Fruit fly (Drosophila melanogaster) whole organism, embryonic: ENCODE data around the gene CG8042.
A peak's percentile ranks its signal among the peaks of the same experiment; 100 is the strongest.

ENCODE experiments used
- Awh ChIP-seq: fragments of 200-800 bp; sonication (Bioruptor generic); IDR thresholded peaks from 2 replicates; pipeline ENCODE4, ENCODE4 v1.3.6; 2022; ENCODE audit warnings: missing biosample characterization, missing genetic modification characterization
- B-H2 ChIP-seq: fragments of 200-800 bp; sonication (Bioruptor generic); optimal IDR thresholded peaks from 2 replicates; lab custom pipeline; 2018; ENCODE audit warnings: missing biosample characterization, mild to moderate bottlenecking, missing genetic modification characterization
- Bgb ChIP-seq: fragments of 200-800 bp; sonication (Bioruptor generic); IDR thresholded peaks from 2 replicates; pipeline ENCODE4 v1.3.6; 2022; ENCODE audit warnings: missing biosample characterization, missing genetic modification characterization; ENCODE audit not compliant: partially characterized antibody
- CG1024 ChIP-seq: fragments of 200-800 bp; sonication (Bioruptor generic); IDR thresholded peaks from 2 replicates; pipeline ENCODE4 v1.3.6; 2022; ENCODE audit warnings: missing biosample characterization, missing genetic modification characterization
- CG11695 ChIP-seq: fragments of 200-800 bp; sonication (Bioruptor generic); IDR thresholded peaks from 3 replicates; pipeline ENCODE4 v1.3.6; 2022; ENCODE audit warnings: missing biosample characterization, missing genetic modification characterization
- CG12104 ChIP-seq: fragments of 200-800 bp; sonication (Bioruptor generic); optimal IDR thresholded peaks from 3 replicates; lab custom pipeline; 2016; ENCODE audit warnings: missing biosample characterization, missing genetic modification characterization
- CG14014 ChIP-seq: fragments of 200-800 bp; sonication (Bioruptor generic); IDR thresholded peaks from 2 replicates; pipeline ENCODE4 v1.3.6; 2022; ENCODE audit warnings: missing biosample characterization, missing genetic modification characterization
- CG17359 ChIP-seq: fragments of 200-800 bp; sonication (Bioruptor generic); optimal IDR thresholded peaks from 3 replicates; lab custom pipeline; 2018; ENCODE audit warnings: missing biosample characterization, mild to moderate bottlenecking, missing genetic modification characterization, moderate library complexity
- CG18476 ChIP-seq: fragments of 200-800 bp; sonication (Bioruptor generic); optimal IDR thresholded peaks from 2 replicates; lab custom pipeline; 2016; ENCODE audit warnings: missing biosample characterization, mild to moderate bottlenecking, missing genetic modification characterization
- CG3281 ChIP-seq: fragments of 200-800 bp; sonication (Bioruptor generic); optimal IDR thresholded peaks from 3 replicates; lab custom pipeline; 2017; ENCODE audit warnings: missing biosample characterization, mild to moderate bottlenecking, missing genetic modification characterization
- CG4820 ChIP-seq: fragments of 200-800 bp; sonication (Bioruptor generic); optimal IDR thresholded peaks from 3 replicates; lab custom pipeline; 2016; ENCODE audit warnings: missing biosample characterization, missing genetic modification characterization
- CG5953 ChIP-seq: fragments of 200-800 bp; sonication (Bioruptor generic); IDR thresholded peaks from 2 replicates; pipeline ENCODE4 v1.3.6; 2022; ENCODE audit warnings: missing biosample characterization, missing genetic modification characterization
- CG6689 ChIP-seq: fragments of 200-800 bp; sonication (Bioruptor generic); IDR thresholded peaks from 2 replicates; pipeline ENCODE4 v1.3.6; 2022; ENCODE audit warnings: missing biosample characterization, missing genetic modification characterization
- CG6791 ChIP-seq: fragments of 200-800 bp; sonication (Bioruptor generic); IDR thresholded peaks from 3 replicates; pipeline ENCODE4 v1.3.6; 2022; ENCODE audit warnings: missing biosample characterization, missing genetic modification characterization; ENCODE audit not compliant: partially characterized antibody
- CG7987 ChIP-seq: fragments of 200-800 bp; sonication (Bioruptor generic); optimal IDR thresholded peaks from 2 replicates; lab custom pipeline; 2018; ENCODE audit warnings: missing biosample characterization, mild to moderate bottlenecking, missing genetic modification characterization, moderate library complexity
- CG8290 ChIP-seq, 3 experiments: fragments of 200-800 bp; sonication (Bioruptor generic); optimal IDR thresholded peaks; 2 replicates each; lab custom pipeline; 2016 to 2019; ENCODE audit warnings: missing biosample characterization in 3 of 3, missing genetic modification characterization in 3 of 3, mild to moderate bottlenecking in 2 of 3, moderate library complexity in 1 of 3
- CG9817 ChIP-seq: fragments of 200-800 bp; sonication (Bioruptor generic); optimal IDR thresholded peaks from 2 replicates; lab custom pipeline; 2018; ENCODE audit warnings: missing biosample characterization, mild to moderate bottlenecking, missing genetic modification characterization, moderate library complexity
- CG9932 ChIP-seq: fragments of 200-800 bp; sonication (Bioruptor generic); IDR thresholded peaks from 2 replicates; pipeline ENCODE4 v1.3.6; 2022; ENCODE audit warnings: missing biosample characterization, missing genetic modification characterization
- D19A ChIP-seq: fragments of 200-800 bp; optimal IDR thresholded peaks from 3 replicates; lab custom pipeline; 2019; ENCODE audit warnings: missing biosample characterization, mild to moderate bottlenecking, missing genetic modification characterization, moderate library complexity
- Deaf1 ChIP-seq: fragments of 200-800 bp; optimal IDR thresholded peaks from 3 replicates; lab custom pipeline; 2019; ENCODE audit warnings: missing biosample characterization, mild to moderate bottlenecking, missing genetic modification characterization, moderate library complexity
- Ets97D ChIP-seq: fragments of 200-800 bp; sonication (Bioruptor generic); optimal IDR thresholded peaks from 3 replicates; lab custom pipeline; 2016; ENCODE audit warnings: missing biosample characterization, missing genetic modification characterization
- Gug ChIP-seq: fragments of 200-800 bp; sonication (Bioruptor generic); IDR thresholded peaks from 4 replicates; pipeline ENCODE4 v1.3.6; 2022; ENCODE audit warnings: missing biosample characterization, missing genetic modification characterization
- Hr78 ChIP-seq, 2 experiments: fragments of 200-800 bp in 1 of 2; fragments of >200 bp in 1 of 2; sonication (Bioruptor generic) in 1 of 2; optimal IDR thresholded peaks; 2 replicates each; lab custom pipeline; 2017 to 2019; ENCODE audit warnings: missing biosample characterization in 2 of 2, missing genetic modification characterization in 2 of 2, mild to moderate bottlenecking in 1 of 2, moderate library complexity in 1 of 2
- Hsf ChIP-seq: fragments of 200-800 bp; sonication (Bioruptor generic); optimal IDR thresholded peaks from 3 replicates; lab custom pipeline; 2016; ENCODE audit warnings: missing biosample characterization, missing genetic modification characterization
- MESR4 ChIP-seq: fragments of 200-800 bp; sonication (Bioruptor generic); optimal IDR thresholded peaks from 2 replicates; lab custom pipeline; 2018; ENCODE audit warnings: missing biosample characterization, mild to moderate bottlenecking, missing genetic modification characterization, moderate library complexity
- Nf-YB ChIP-seq: fragments of 200-800 bp; sonication (Bioruptor generic); optimal IDR thresholded peaks from 3 replicates; lab custom pipeline; 2019; ENCODE audit warnings: missing biosample characterization, mild to moderate bottlenecking, missing genetic modification characterization, moderate library complexity
- Oaz ChIP-seq: fragments of 200-800 bp; sonication (Bioruptor generic); IDR thresholded peaks from 2 replicates; pipeline ENCODE4 v1.3.6; 2022; ENCODE audit warnings: missing biosample characterization, missing genetic modification characterization
- Six4 ChIP-seq: fragments of 200-800 bp; sonication (Bioruptor generic); optimal IDR thresholded peaks from 2 replicates; lab custom pipeline; 2016; ENCODE audit warnings: missing biosample characterization, missing genetic modification characterization
- Tbp ChIP-seq: fragments of >200 bp; optimal IDR thresholded peaks from 2 replicates; lab custom pipeline; 2018; ENCODE audit warnings: missing biosample characterization, missing genetic modification characterization
- Xrp1 ChIP-seq: fragments of 200-800 bp; sonication (Bioruptor generic); IDR thresholded peaks from 2 replicates; pipeline ENCODE4 v1.3.6; 2022; ENCODE audit warnings: missing biosample characterization, missing genetic modification characterization
- ase ChIP-seq: fragments of 200-800 bp; sonication (Bioruptor generic); IDR thresholded peaks from 3 replicates; pipeline ENCODE4 v1.3.6; 2022; ENCODE audit warnings: missing biosample characterization, missing genetic modification characterization
- caup ChIP-seq: fragments of 200-800 bp; sonication (Bioruptor generic); optimal IDR thresholded peaks from 3 replicates; lab custom pipeline; 2017; ENCODE audit warnings: missing biosample characterization, mild to moderate bottlenecking, missing genetic modification characterization, moderate library complexity; ENCODE audit not compliant: severe bottlenecking
- chif ChIP-seq, 2 experiments: fragments of 200-800 bp; sonication (Bioruptor generic); optimal IDR thresholded peaks; 3 replicates each; lab custom pipeline; 2016; ENCODE audit warnings: missing biosample characterization in 2 of 2, missing genetic modification characterization in 2 of 2
- corto ChIP-seq: fragments of 200-800 bp; sonication (Bioruptor generic); optimal IDR thresholded peaks from 2 replicates; lab custom pipeline; 2016; ENCODE audit warnings: missing biosample characterization, mild to moderate bottlenecking, missing genetic modification characterization, moderate library complexity
- da ChIP-seq: fragments of 200-800 bp; sonication (Bioruptor generic); optimal IDR thresholded peaks from 2 replicates; lab custom pipeline; 2016; ENCODE audit warnings: missing biosample characterization, missing genetic modification characterization
- dan ChIP-seq: fragments of 200-800 bp; sonication (Bioruptor generic); IDR thresholded peaks from 2 replicates; pipeline ENCODE4 v1.3.6; 2022; ENCODE audit warnings: missing biosample characterization, missing genetic modification characterization
- ems ChIP-seq: fragments of 200-800 bp; sonication (Bioruptor generic); optimal IDR thresholded peaks from 3 replicates; lab custom pipeline; 2016; ENCODE audit warnings: missing biosample characterization, missing genetic modification characterization
- esg ChIP-seq: fragments of 200-800 bp; sonication (Bioruptor generic); conservative IDR thresholded peaks from 2 replicates; pipeline ENCODE4 v1.3.6; 2022; ENCODE audit warnings: missing biosample characterization, missing genetic modification characterization
- eve ChIP-seq, 2 experiments: fragments of >200 bp; optimal IDR thresholded peaks; 2 replicates each; lab custom pipeline; 2017; ENCODE audit warnings: missing biosample characterization in 2 of 2, missing genetic modification characterization in 2 of 2
- gro ChIP-seq: fragments of 200-800 bp; sonication (Bioruptor generic); optimal IDR thresholded peaks from 2 replicates; lab custom pipeline; 2016; ENCODE audit warnings: missing biosample characterization, missing genetic modification characterization
- lmd ChIP-seq: fragments of 200-800 bp; sonication (Bioruptor generic); IDR thresholded peaks from 2 replicates; pipeline ENCODE4 v1.3.6; 2022; ENCODE audit warnings: missing biosample characterization, missing genetic modification characterization
- maf-S ChIP-seq: fragments of 200-800 bp; sonication (Bioruptor generic); optimal IDR thresholded peaks from 2 replicates; lab custom pipeline; 2016; ENCODE audit warnings: missing biosample characterization, missing genetic modification characterization
- nom ChIP-seq: fragments of 200-800 bp; sonication (Bioruptor generic); optimal IDR thresholded peaks from 2 replicates; lab custom pipeline; 2017; ENCODE audit warnings: missing biosample characterization, missing genetic modification characterization, mild to moderate bottlenecking, moderate library complexity, missing genetic modification reagents
- onecut ChIP-seq: fragments of 200-800 bp; sonication (Bioruptor generic); IDR thresholded peaks from 2 replicates; pipeline ENCODE4 v1.3.6; 2022; ENCODE audit warnings: missing biosample characterization, missing genetic modification characterization
- run ChIP-seq: fragments of 200-800 bp; sonication (Bioruptor generic); optimal IDR thresholded peaks from 3 replicates; lab custom pipeline; 2018; ENCODE audit warnings: missing biosample characterization, mild to moderate bottlenecking, missing genetic modification characterization
- seq ChIP-seq: fragments of 200-800 bp; sonication (Bioruptor generic); IDR thresholded peaks from 2 replicates; pipeline ENCODE4 v1.3.6; 2022; ENCODE audit warnings: missing biosample characterization, missing genetic modification characterization
- ssp ChIP-seq: fragments of 200-800 bp; sonication (Bioruptor generic); IDR thresholded peaks from 2 replicates; pipeline ENCODE4 v1.3.6; 2022; ENCODE audit warnings: missing biosample characterization, missing genetic modification characterization
- stc ChIP-seq: fragments of 200-800 bp; sonication (Bioruptor generic); IDR thresholded peaks from 2 replicates; pipeline ENCODE4 v1.3.6; 2022; ENCODE audit warnings: missing biosample characterization, missing genetic modification characterization
- sug ChIP-seq: fragments of 200-800 bp; optimal IDR thresholded peaks from 2 replicates; lab custom pipeline; 2019; ENCODE audit warnings: missing biosample characterization, mild to moderate bottlenecking, missing genetic modification characterization, moderate library complexity
- usp ChIP-seq: fragments of >200 bp; optimal IDR thresholded peaks from 2 replicates; lab custom pipeline; 2017; ENCODE audit warnings: missing biosample characterization, missing genetic modification characterization
- vvl ChIP-seq: fragments of 200-800 bp; sonication (Bioruptor generic); IDR thresholded peaks from 2 replicates; pipeline ENCODE4 v1.3.6; 2022; ENCODE audit warnings: missing biosample characterization, missing genetic modification characterization
- yki ChIP-seq: fragments of >200 bp; optimal IDR thresholded peaks from 3 replicates; lab custom pipeline; 2018

The CG8042 gene

dm6 chr3L:7947880-7948286 is 26.9 kb downstream of the CG8042 start, which contains the start of gene exex (continued):
- no peak for TF ChIP-seq lmd
- 0 out of 2 replicates have a peak, but pooled peaks have one; percentile 26 for TF ChIP-seq Awh (GFP tag; lab: Robert Waterston, UW)
- TF ChIP-seq CG1024 (GFP tag; lab: Robert Waterston, UW) = no peak
- no peak for TF ChIP-seq Gug (GFP tag; lab: Robert Waterston, UW)
- no peak for TF ChIP-seq maf-S (GFP tag; lab: Kevin White, UChicago)
- TF ChIP-seq D19A = no peak
- no peak for TF ChIP-seq usp
- no peak for TF ChIP-seq dan (GFP tag; lab: Robert Waterston, UW)
- no peak for TF ChIP-seq CG4820 (GFP tag; lab: Kevin White, UChicago)
- no peak for TF ChIP-seq nom (GFP tag; lab: Kevin White, UChicago)
- no peak for TF ChIP-seq Tbp (GFP tag; lab: Kevin White, UChicago)
- TF ChIP-seq CG7987 (GFP tag; lab: Kevin White, UChicago) = no peak
- TF ChIP-seq CG12104 (GFP tag; lab: Kevin White, UChicago) = no peak
- TF ChIP-seq CG5953 (GFP tag; lab: Robert Waterston, UW) = no peak
- TF ChIP-seq CG11695 (GFP tag; lab: Robert Waterston, UW) = no peak
- TF ChIP-seq CG3281 = no peak
- TF ChIP-seq yki (lab: Kevin White, UChicago) = peak; percentile 48
- no peak for TF ChIP-seq CG14014 (GFP tag; lab: Robert Waterston, UW)
- TF ChIP-seq stc (GFP tag; lab: Robert Waterston, UW) = no peak
- TF ChIP-seq gro = no peak
- TF ChIP-seq onecut (GFP tag; lab: Robert Waterston, UW) = no peak
- no peak for TF ChIP-seq corto (GFP tag; lab: Kevin White, UChicago)
- no peak for TF ChIP-seq MESR4 (GFP tag; lab: Kevin White, UChicago)
- no peak for TF ChIP-seq Oaz
- no peak for TF ChIP-seq CG8290 (GFP tag; optimal IDR thresholded peaks at IDR 0.05; lab: Kevin White, UChicago)
- TF ChIP-seq CG8290 (tag; optimal IDR thresholded peaks at IDR 0.05; lab: Kevin White, UChicago) = peak in 1 of 2 experiments; percentile 31
- no peak for TF ChIP-seq Ets97D (GFP tag; lab: Kevin White, UChicago)
- no peak for TF ChIP-seq Six4 (GFP tag; lab: Kevin White, UChicago)
- TF ChIP-seq CG9817 (tag; lab: Kevin White, UChicago) = no peak
- no peak for TF ChIP-seq ase (GFP tag; lab: Robert Waterston, UW)
- TF ChIP-seq caup (GFP tag; lab: Kevin White, UChicago) = peak; percentile 31
- TF ChIP-seq run (tag; lab: Kevin White, UChicago) = no peak
- TF ChIP-seq CG18476 = no peak
- TF ChIP-seq sug (tag; lab: Kevin White, UChicago) = peak; percentile 56
- TF ChIP-seq Deaf1 = peak; percentile 69
- no peak for TF ChIP-seq chif (GFP tag; optimal IDR thresholded peaks at IDR 0.05; lab: Kevin White, UChicago)
- peak; percentile 59; the same call in 1 of the 2 replicates for TF ChIP-seq vvl (GFP tag; lab: Robert Waterston, UW)
- TF ChIP-seq CG6689 (GFP tag; lab: Robert Waterston, UW) = no peak
- TF ChIP-seq Hr78 (GFP tag; optimal IDR thresholded peaks at IDR 0.05; lab: Kevin White, UChicago) = no peak
- no peak for TF ChIP-seq eve (GFP tag; optimal IDR thresholded peaks at IDR 0.05; lab: Kevin White, UChicago)
- TF ChIP-seq CG9932 = no peak
- TF ChIP-seq Hsf = no peak
- no peak for TF ChIP-seq Xrp1
- peak; percentile 94 for TF ChIP-seq Nf-YB
- peak; percentile 81 for TF ChIP-seq seq (GFP tag; lab: Robert Waterston, UW)
- no peak for TF ChIP-seq ems
- TF ChIP-seq CG17359 (tag; lab: Kevin White, UChicago) = no peak
- TF ChIP-seq da (GFP tag; lab: Kevin White, UChicago) = no peak
- 0 out of 3 replicates have a peak, but pooled peaks have one; percentile 17 for TF ChIP-seq CG6791 (GFP tag; lab: Robert Waterston, UW)
- TF ChIP-seq Bgb = peak; percentile 48; the same call in 1 of the 2 replicates
- no peak for TF ChIP-seq B-H2 (GFP tag; lab: Kevin White, UChicago)
- TF ChIP-seq ssp (GFP tag; lab: Robert Waterston, UW) = no peak
- TF ChIP-seq esg (GFP tag; lab: Robert Waterston, UW) = no peak
